Worm (Caenorhabditis elegans): ENCODE data around the gene F18E3.11.

ce11 chrV:7364059-7364458, 49.2 kb upstream of the F18E3.11 start, which contains the start of gene cyp-35A2:
- TF ChIP-seq nfya-1 (tag; optimal IDR thresholded peaks at IDR 0.05) (no peak), nhr-232 (tag; optimal IDR thresholded peaks at IDR 0.05) (no peak), elt-4 (tag; optimal IDR thresholded peaks at IDR 0.05) (no peak), nhr-11 (tag; optimal IDR thresholded peaks at IDR 0.05) (no peak), pax-1 (tag; optimal IDR thresholded peaks at IDR 0.05) (no peak), odd-2 (tag; optimal IDR thresholded peaks at IDR 0.05) (no peak), sdc-2 (tag; optimal IDR thresholded peaks at IDR 0.05) (no peak)

Measured in whole organism, late embryonic.